Worm (Caenorhabditis elegans): ENCODE measurements around the gene sdz-36.
A peak's percentile ranks its signal among the peaks of the same experiment; 100 is the strongest.
"Not testable (repeated sequence)": the region's sequence is repeated elsewhere in the genome, so short reads cannot be mapped to it uniquely, and the experiment has no call there.

sdz-36 gene

DNA sequence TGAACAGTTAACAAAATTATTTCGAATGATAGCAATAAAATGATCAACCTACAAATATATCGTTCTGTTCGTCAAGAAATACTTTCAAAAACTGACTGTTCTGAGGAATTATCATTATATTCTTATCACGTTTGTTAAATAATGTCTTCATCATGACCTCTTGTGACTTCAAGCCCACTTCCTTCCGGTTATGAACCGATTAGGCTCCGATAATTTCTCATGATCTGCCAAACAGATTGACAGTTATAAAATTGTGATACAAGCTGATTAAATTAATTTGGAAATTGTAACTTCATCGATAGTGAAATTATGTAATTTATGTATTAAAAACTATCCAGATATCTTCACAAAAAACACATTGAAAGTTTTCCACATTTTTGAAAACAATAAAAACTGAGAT lies 9.9 kb upstream of the sdz-36 start, which contains the start of gene ins-8:
TSS of gene ins-8 (minus strand) at position 101 of the 400 bp plus-strand sequence.
- TF ChIP-seq atf-7 (tag; optimal IDR thresholded peaks at IDR 0.05): no peak
- no peak for TF ChIP-seq F23B12.7 (tag; optimal IDR thresholded peaks at IDR 0.05; ENCODE audit: insufficient read depth)
- no peak for TF ChIP-seq C17E4.6 (GFP tag; IDR thresholded peaks at IDR 0.05)
- no peak for TF ChIP-seq nfyb-1 (GFP tag; IDR thresholded peaks at IDR 0.05)
- no peak for TF ChIP-seq somi-1 (GFP tag; optimal IDR thresholded peaks at IDR 0.05)

DNA sequence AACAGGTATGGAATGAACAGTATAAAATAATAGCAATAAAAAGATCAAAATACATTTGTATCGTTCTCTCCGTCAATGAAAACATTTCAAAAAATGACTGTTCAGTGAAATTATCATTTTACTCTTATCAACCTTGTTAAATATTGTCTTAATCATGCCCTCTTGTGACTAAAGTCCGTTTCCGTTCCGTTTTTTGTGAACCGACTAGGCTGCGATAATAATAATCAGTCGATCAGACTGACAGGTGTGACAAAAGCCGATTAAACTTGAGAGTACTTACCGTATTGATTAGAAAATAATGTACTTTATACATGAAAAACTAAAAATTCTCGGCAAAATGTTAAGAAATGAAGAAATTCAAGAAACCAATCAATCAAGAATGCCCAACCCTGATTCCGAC lies 8.2 kb upstream of the sdz-36 start, which contains the start of gene ins-7:
TSS of gene ins-7 (minus strand) at position 332 of the 400 bp plus-strand sequence.
- TF ChIP-seq ztf-26 (tag; optimal IDR thresholded peaks at IDR 0.05): no peak
- TF ChIP-seq unc-62 (GFP tag; optimal IDR thresholded peaks at IDR 0.05): peak; percentile 70
- TF ChIP-seq B0035.1 (tag; optimal IDR thresholded peaks at IDR 0.05): no peak
- TF ChIP-seq Y53F4B.3 (GFP tag; IDR thresholded peaks at IDR 0.05): no peak
- TF ChIP-seq ekl-4 (GFP tag; IDR thresholded peaks at IDR 0.05): no peak
- TF ChIP-seq nhr-179 (tag; optimal IDR thresholded peaks at IDR 0.05): no peak
- no peak for TF ChIP-seq F49E8.2 (tag; optimal IDR thresholded peaks at IDR 0.05; ENCODE audit: insufficient read depth)
- no peak for TF ChIP-seq mel-28 (tag; optimal IDR thresholded peaks at IDR 0.05; ENCODE audit: borderline replicate concordance)
- TF ChIP-seq rpc-1 (optimal IDR thresholded peaks at IDR 0.05): no peak
- TF ChIP-seq rpc-1 (tag; optimal IDR thresholded peaks at IDR 0.05): no peak
- TF ChIP-seq nhr-80 (tag; optimal IDR thresholded peaks at IDR 0.05): peak; percentile 86
- TF ChIP-seq ceh-40 (GFP tag; IDR thresholded peaks at IDR 0.05): no peak
- peak; percentile 48 for TF ChIP-seq ztf-22 (GFP tag; optimal IDR thresholded peaks at IDR 0.05)
- no peak for TF ChIP-seq mcd-1 (GFP tag; IDR thresholded peaks at IDR 0.05)
- TF ChIP-seq B0336.3 (GFP tag; IDR thresholded peaks at IDR 0.05): no peak
- no peak for TF ChIP-seq let-526 (GFP tag; IDR thresholded peaks at IDR 0.05)
- peak; percentile 82 for TF ChIP-seq ets-4 (GFP tag; optimal IDR thresholded peaks at IDR 0.05)
- TF ChIP-seq hrde-1 (tag; optimal IDR thresholded peaks at IDR 0.05; ENCODE audit: borderline replicate concordance): no peak

DNA sequence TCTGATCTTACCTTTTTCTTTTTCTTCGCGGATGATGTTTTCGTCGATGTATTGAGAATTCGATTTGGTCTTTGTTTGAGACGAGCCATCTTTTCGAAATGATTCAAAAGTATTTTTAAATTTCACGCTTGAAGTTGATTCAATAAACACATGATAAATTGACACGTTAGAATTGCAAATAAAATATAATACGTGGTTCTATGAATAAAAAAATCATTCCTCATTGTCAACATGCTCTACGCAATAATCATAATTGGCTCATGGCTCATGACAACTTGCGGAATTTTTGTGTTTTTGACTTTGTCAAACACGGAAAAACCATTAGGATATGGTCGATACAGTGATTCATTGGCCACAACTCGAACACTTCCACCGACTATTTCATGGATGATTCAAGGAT lies 7.3 kb upstream of the sdz-36 start, which contains the start of the genes htas-1 and ZK1251.3:
TSS of gene htas-1 (minus strand) at position 101 of the 400 bp plus-strand sequence.
TSS of gene ZK1251.3 (plus strand) at position 226 of the 400 bp plus-strand sequence.
- no peak for TF ChIP-seq B0261.1 (tag; optimal IDR thresholded peaks at IDR 0.05)
- TF ChIP-seq let-607 (tag; optimal IDR thresholded peaks at IDR 0.05): no peak
- no peak for TF ChIP-seq Y79H2A.3 (GFP tag; conservative IDR thresholded peaks at IDR 0.05)
- no peak for TF ChIP-seq lin-26 (GFP tag; IDR thresholded peaks at IDR 0.05)
- TF ChIP-seq madf-3 (GFP tag; IDR thresholded peaks at IDR 0.05): no peak
- TF ChIP-seq F55B11.4 (tag; optimal IDR thresholded peaks at IDR 0.05; ENCODE audit: borderline replicate concordance, insufficient read depth): no peak
- TF ChIP-seq K12H6.12 (tag; optimal IDR thresholded peaks at IDR 0.05): no peak
- TF ChIP-seq ztf-3 (GFP tag; optimal IDR thresholded peaks at IDR 0.05): no peak
- TF ChIP-seq unc-130 (GFP tag; optimal IDR thresholded peaks at IDR 0.05): no peak
- TF ChIP-seq akir-1 (GFP tag; optimal IDR thresholded peaks at IDR 0.05): no peak
- no peak for TF ChIP-seq madf-8 (GFP tag; conservative IDR thresholded peaks at IDR 0.05)
- TF ChIP-seq tbx-9 (tag; optimal IDR thresholded peaks at IDR 0.05; ENCODE audit: borderline replicate concordance): no peak

DNA sequence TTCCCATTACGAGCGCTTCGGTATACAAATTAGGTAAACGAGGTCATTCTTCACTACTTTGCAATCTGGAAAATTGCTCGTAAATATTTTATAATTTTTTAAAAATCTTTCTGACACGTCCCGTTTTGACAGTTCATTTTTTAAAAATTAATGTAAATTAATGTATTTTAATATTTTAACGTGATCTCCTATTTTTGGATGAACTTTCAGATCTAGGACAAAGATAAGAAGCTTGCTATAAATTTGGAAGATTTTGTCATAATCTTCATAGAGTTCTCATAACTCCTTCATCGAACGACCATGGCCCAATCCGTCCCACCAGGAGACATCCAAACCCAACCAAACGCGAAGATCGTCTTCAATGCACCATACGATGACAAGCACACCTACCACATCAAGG lies 2.0 kb upstream of the sdz-36 start, which contains the start of gene msp-76:
TSS of gene msp-76 (plus strand) at position 301 of the 400 bp plus-strand sequence.
- TF ChIP-seq egl-18 (GFP tag; IDR thresholded peaks at IDR 0.05); zfh-2 (GFP tag; conservative IDR thresholded peaks at IDR 0.05); die-1 (tag; optimal IDR thresholded peaks at IDR 0.05): not testable (repeated sequence)

Data from whole organism, young adult.